Fruit fly (Drosophila melanogaster) whole organism, embryonic: ENCODE measurements around the gene CG31495.

Source experiments
- Asciz ChIP-seq: fragments of 200-800 bp; sonication (Bioruptor generic); optimal IDR thresholded peaks from 2 replicates; lab custom pipeline; 2017; ENCODE audit warnings: missing biosample characterization, mild to moderate bottlenecking, missing genetic modification characterization, missing genetic modification reagents
- Bgb ChIP-seq: fragments of 200-800 bp; sonication (Bioruptor generic); IDR thresholded peaks from 2 replicates; pipeline ENCODE4 v1.3.6; 2022; ENCODE audit warnings: missing biosample characterization, missing genetic modification characterization; ENCODE audit not compliant: partially characterized antibody
- CG11696 ChIP-seq: fragments of 200-800 bp; sonication (Bioruptor generic); IDR thresholded peaks from 2 replicates; pipeline ENCODE4 v1.3.6; 2022; ENCODE audit warnings: missing biosample characterization, missing genetic modification characterization
- CG14710 ChIP-seq: fragments of 200-800 bp; sonication (Bioruptor generic); optimal IDR thresholded peaks from 3 replicates; lab custom pipeline; 2019; ENCODE audit warnings: missing biosample characterization, mild to moderate bottlenecking, missing genetic modification characterization, moderate library complexity
- CG15479 ChIP-seq: fragments of 200-800 bp; sonication (Bioruptor generic); optimal IDR thresholded peaks from 3 replicates; lab custom pipeline; 2019; ENCODE audit warnings: missing biosample characterization, mild to moderate bottlenecking, missing genetic modification characterization, moderate library complexity
- CG15696 ChIP-seq: fragments of 200-800 bp; sonication (Bioruptor generic); optimal IDR thresholded peaks from 2 replicates; lab custom pipeline; 2019; ENCODE audit warnings: missing biosample characterization, mild to moderate bottlenecking, missing genetic modification characterization, moderate library complexity
- CG17186 ChIP-seq: fragments of 200-800 bp; sonication (Bioruptor generic); optimal IDR thresholded peaks from 3 replicates; lab custom pipeline; 2017; ENCODE audit warnings: missing biosample characterization, missing genetic modification reagents, missing genetic modification characterization
- CG1832 ChIP-seq: fragments of 200-800 bp; sonication (Bioruptor generic); optimal IDR thresholded peaks from 2 replicates; lab custom pipeline; 2017; ENCODE audit warnings: missing biosample characterization, mild to moderate bottlenecking, missing genetic modification characterization, inconsistent platforms
- CG18764 ChIP-seq: fragments of 200-800 bp; sonication (Bioruptor generic); optimal IDR thresholded peaks from 3 replicates; lab custom pipeline; 2016; ENCODE audit warnings: missing biosample characterization, missing genetic modification characterization
- CG3065 ChIP-seq: fragments of 200-800 bp; sonication (Bioruptor generic); optimal IDR thresholded peaks from 2 replicates; lab custom pipeline; 2016; ENCODE audit warnings: missing biosample characterization, missing genetic modification characterization
- CG31388 ChIP-seq: fragments of 200-800 bp; sonication (Bioruptor generic); optimal IDR thresholded peaks from 2 replicates; lab custom pipeline; 2016; ENCODE audit warnings: missing biosample characterization, missing genetic modification characterization
- CG3163 ChIP-seq: fragments of 200-800 bp; sonication (Bioruptor generic); optimal IDR thresholded peaks from 3 replicates; lab custom pipeline; 2016; ENCODE audit warnings: missing biosample characterization, missing genetic modification characterization
- CG4707 ChIP-seq: fragments of 200-800 bp; sonication (Bioruptor generic); optimal IDR thresholded peaks from 2 replicates; lab custom pipeline; 2018; ENCODE audit warnings: missing biosample characterization, mild to moderate bottlenecking, missing genetic modification characterization, moderate library complexity
- CG6813 ChIP-seq: fragments of 200-800 bp; sonication (Bioruptor generic); optimal IDR thresholded peaks from 2 replicates; lab custom pipeline; 2017; ENCODE audit warnings: missing biosample characterization, missing genetic modification characterization, mild to moderate bottlenecking, moderate library complexity, missing genetic modification reagents
- CG7556 ChIP-seq: fragments of 200-800 bp; sonication (Bioruptor generic); optimal IDR thresholded peaks from 2 replicates; lab custom pipeline; 2017; ENCODE audit warnings: missing biosample characterization, mild to moderate bottlenecking, missing genetic modification characterization
- CG8290 ChIP-seq, 3 experiments: fragments of 200-800 bp; sonication (Bioruptor generic); optimal IDR thresholded peaks; 2 replicates each; lab custom pipeline; 2016 to 2019; ENCODE audit warnings: missing biosample characterization in 3 of 3, missing genetic modification characterization in 3 of 3, mild to moderate bottlenecking in 2 of 3, moderate library complexity in 1 of 3
- CG8765 ChIP-seq: fragments of 200-800 bp; sonication (Bioruptor generic); IDR thresholded peaks from 2 replicates; pipeline ENCODE4 v1.3.6; 2022; ENCODE audit warnings: missing biosample characterization, missing genetic modification characterization
- Camta ChIP-seq: fragments of 200-800 bp; sonication (Bioruptor generic); optimal IDR thresholded peaks from 2 replicates; lab custom pipeline; 2016; ENCODE audit warnings: missing biosample characterization, missing genetic modification characterization
- Eip74EF ChIP-seq, 2 experiments: fragments of 200-800 bp in 1 of 2; fragments of >200 bp in 1 of 2; sonication (Bioruptor generic) in 1 of 2; optimal IDR thresholded peaks; 2 replicates each; lab custom pipeline; 2017 to 2019; ENCODE audit warnings: missing biosample characterization in 2 of 2, missing genetic modification characterization in 2 of 2, mild to moderate bottlenecking in 1 of 2, moderate library complexity in 1 of 2
- HLH3B ChIP-seq: fragments of 200-800 bp; sonication (Bioruptor generic); IDR thresholded peaks from 2 replicates; pipeline ENCODE4 v1.3.6; 2022; ENCODE audit warnings: missing biosample characterization, missing genetic modification characterization
- Lim3 ChIP-seq: fragments of 200-800 bp; sonication (Bioruptor generic); IDR thresholded peaks from 2 replicates; pipeline ENCODE4 v1.3.6; 2022; ENCODE audit warnings: missing biosample characterization, missing genetic modification characterization
- MBD-R2 ChIP-seq: fragments of 200-800 bp; sonication (Bioruptor generic); IDR thresholded peaks from 2 replicates; pipeline ENCODE4 v1.3.6; 2022; ENCODE audit warnings: missing biosample characterization, missing genetic modification characterization
- Nf-YB ChIP-seq: fragments of 200-800 bp; sonication (Bioruptor generic); optimal IDR thresholded peaks from 3 replicates; lab custom pipeline; 2019; ENCODE audit warnings: missing biosample characterization, mild to moderate bottlenecking, missing genetic modification characterization, moderate library complexity
- NfI ChIP-seq: fragments of 200-800 bp; sonication (Bioruptor generic); optimal IDR thresholded peaks from 3 replicates; lab custom pipeline; 2018; ENCODE audit warnings: missing biosample characterization, mild to moderate bottlenecking, missing genetic modification characterization, moderate library complexity
- Opbp ChIP-seq: fragments of 200-800 bp; sonication (Bioruptor generic); IDR thresholded peaks from 3 replicates; pipeline ENCODE4 v1.3.6; 2022; ENCODE audit warnings: missing biosample characterization, missing genetic modification characterization; ENCODE audit not compliant: partially characterized antibody
- PHDP ChIP-seq: fragments of 200-800 bp; sonication (Bioruptor generic); optimal IDR thresholded peaks from 3 replicates; lab custom pipeline; 2018; ENCODE audit warnings: missing biosample characterization, mild to moderate bottlenecking, missing genetic modification characterization, moderate library complexity
- Pdp1 ChIP-seq, 2 experiments: fragments of 200-800 bp; sonication (Bioruptor generic); optimal IDR thresholded peaks; 3 replicates each; lab custom pipeline; 2016; ENCODE audit warnings: missing biosample characterization in 2 of 2, missing genetic modification characterization in 2 of 2, mild to moderate bottlenecking in 1 of 2, moderate library complexity in 1 of 2
- Tbp ChIP-seq: fragments of >200 bp; optimal IDR thresholded peaks from 2 replicates; lab custom pipeline; 2018; ENCODE audit warnings: missing biosample characterization, missing genetic modification characterization
- Trl ChIP-seq, 3 experiments: fragments of >200 bp in 2 of 3; fragments of 200-800 bp in 1 of 3; sonication (Bioruptor generic) in 1 of 3; optimal IDR thresholded peaks; 2 replicates in 1 of 3; 3 replicates in 2 of 3; lab custom pipeline; 2016 to 2017; ENCODE audit warnings: missing biosample characterization in 1 of 3, missing genetic modification characterization in 1 of 3
- Xrp1 ChIP-seq: fragments of 200-800 bp; sonication (Bioruptor generic); IDR thresholded peaks from 2 replicates; pipeline ENCODE4 v1.3.6; 2022; ENCODE audit warnings: missing biosample characterization, missing genetic modification characterization
- aop ChIP-seq: fragments of 200-800 bp; sonication (Bioruptor generic); IDR thresholded peaks from 2 replicates; pipeline ENCODE4 v1.3.6; 2022; ENCODE audit warnings: missing biosample characterization, missing genetic modification characterization
- ash1 ChIP-seq: fragments of 200-800 bp; sonication (Bioruptor generic); optimal IDR thresholded peaks from 2 replicates; lab custom pipeline; 2018; ENCODE audit warnings: missing biosample characterization, mild to moderate bottlenecking, missing genetic modification characterization
- bsh ChIP-seq, 2 experiments: fragments of 200-800 bp; sonication (Bioruptor generic); optimal IDR thresholded peaks; 2 replicates each; lab custom pipeline; 2017 to 2018; ENCODE audit warnings: mild to moderate bottlenecking in 2 of 2, missing biosample characterization in 2 of 2, missing genetic modification characterization in 2 of 2, moderate library complexity in 1 of 2
- cas ChIP-seq: fragments of 200-800 bp; sonication (Bioruptor generic); IDR thresholded peaks from 2 replicates; pipeline ENCODE4 v1.3.6; 2022; ENCODE audit warnings: missing biosample characterization, missing genetic modification characterization
- crp ChIP-seq, 2 experiments: fragments of 200-800 bp; sonication (Bioruptor generic); optimal IDR thresholded peaks; 2 replicates in 1 of 2; 3 replicates in 1 of 2; lab custom pipeline; 2017; ENCODE audit warnings: missing biosample characterization in 2 of 2, missing genetic modification characterization in 2 of 2, mild to moderate bottlenecking in 1 of 2, moderate library complexity in 1 of 2
- dmrt99B ChIP-seq: fragments of 200-800 bp; sonication (Bioruptor generic); optimal IDR thresholded peaks from 2 replicates; lab custom pipeline; 2018; ENCODE audit warnings: missing biosample characterization, mild to moderate bottlenecking, missing genetic modification characterization, moderate library complexity
- dysf ChIP-seq: fragments of 200-800 bp; sonication (Bioruptor generic); IDR thresholded peaks from 3 replicates; pipeline ENCODE4 v1.3.6; 2022; ENCODE audit warnings: missing biosample characterization, missing genetic modification characterization
- ftz-f1 ChIP-seq: fragments of 200-800 bp; sonication (Bioruptor generic); optimal IDR thresholded peaks from 2 replicates; lab custom pipeline; 2016; ENCODE audit warnings: missing biosample characterization, missing genetic modification characterization
- kah ChIP-seq: fragments of 200-800 bp; sonication (Bioruptor generic); optimal IDR thresholded peaks from 2 replicates; lab custom pipeline; 2018; ENCODE audit warnings: missing biosample characterization, mild to moderate bottlenecking, missing genetic modification characterization
- maf-S ChIP-seq: fragments of 200-800 bp; sonication (Bioruptor generic); optimal IDR thresholded peaks from 2 replicates; lab custom pipeline; 2016; ENCODE audit warnings: missing biosample characterization, missing genetic modification characterization
- mirr ChIP-seq: fragments of 200-800 bp; sonication (Bioruptor generic); optimal IDR thresholded peaks from 3 replicates; lab custom pipeline; 2018; ENCODE audit warnings: missing biosample characterization, mild to moderate bottlenecking, missing genetic modification characterization
- onecut ChIP-seq: fragments of 200-800 bp; sonication (Bioruptor generic); IDR thresholded peaks from 2 replicates; pipeline ENCODE4 v1.3.6; 2022; ENCODE audit warnings: missing biosample characterization, missing genetic modification characterization
- otp ChIP-seq: fragments of 200-800 bp; sonication (Bioruptor generic); IDR thresholded peaks from 3 replicates; pipeline ENCODE4, ENCODE4 v1.3.6; 2022; ENCODE audit warnings: missing biosample characterization, missing genetic modification characterization
- sd ChIP-seq: fragments of 200-800 bp; sonication (Bioruptor generic); optimal IDR thresholded peaks from 3 replicates; lab custom pipeline; 2018; ENCODE audit warnings: missing biosample characterization, mild to moderate bottlenecking, missing genetic modification characterization, moderate library complexity
- stwl ChIP-seq: fragments of 200-800 bp; sonication (Bioruptor generic); optimal IDR thresholded peaks from 3 replicates; lab custom pipeline; 2018; ENCODE audit warnings: missing biosample characterization, mild to moderate bottlenecking, missing genetic modification characterization, moderate library complexity
- tll ChIP-seq, 2 experiments: fragments of 200-800 bp in 1 of 2; fragments of >200 bp in 1 of 2; sonication (Bioruptor generic) in 1 of 2; optimal IDR thresholded peaks; 2 replicates each; lab custom pipeline; 2017 to 2019; ENCODE audit warnings: missing biosample characterization in 2 of 2, missing genetic modification characterization in 2 of 2, mild to moderate bottlenecking in 1 of 2, moderate library complexity in 1 of 2

The CG31495 gene

DNA sequence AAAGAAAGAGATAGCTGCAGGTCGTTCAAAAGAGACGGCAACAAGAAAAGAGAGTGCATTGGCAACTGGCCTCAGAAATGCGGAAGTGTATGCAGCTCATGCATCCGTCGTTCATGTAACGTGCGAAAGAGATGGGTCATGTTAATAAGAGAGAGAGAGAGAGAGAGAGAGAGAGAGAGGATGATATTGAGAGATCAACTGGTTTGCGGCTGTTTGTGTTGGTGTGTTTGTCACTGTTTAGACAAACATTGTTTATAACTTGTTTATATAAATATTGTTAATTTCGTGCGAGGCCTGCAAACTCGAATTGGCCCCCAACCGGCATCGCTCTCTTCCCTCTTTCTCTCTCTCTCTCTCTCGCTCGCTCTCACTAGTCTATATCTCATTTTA, 45.1 kb downstream of the CG31495 start (continued):
- peak; percentile 89 for TF ChIP-seq Trl (optimal IDR thresholded peaks at IDR 0.05; lab: Kevin White, UChicago)
- no peak for TF ChIP-seq Trl (GFP tag; optimal IDR thresholded peaks at IDR 0.05; lab: Kevin White, UChicago)
- peak; percentile 89 for TF ChIP-seq aop (GFP tag; lab: Robert Waterston, UW)
- peak; percentile 61 for TF ChIP-seq CG1832 (GFP tag; lab: Kevin White, UChicago)
- TF ChIP-seq MBD-R2: no peak
- no peak for TF ChIP-seq mirr (GFP tag; lab: Kevin White, UChicago)
- peak; percentile 48 for TF ChIP-seq CG15479
- peak; percentile 46 for TF ChIP-seq Nf-YB (GFP tag; lab: Kevin White, UChicago)
- TF ChIP-seq Xrp1 (GFP tag; lab: Robert Waterston, UW): 0 out of 2 replicates have a peak, but pooled peaks have one; percentile 35
- TF ChIP-seq CG17186 (GFP tag; lab: Kevin White, UChicago): no peak
- peak; percentile 23 to 99 for TF ChIP-seq Eip74EF (GFP tag; optimal IDR thresholded peaks at IDR 0.05; lab: Kevin White, UChicago)
- peak in 1 of 2 experiments; percentile 7 for TF ChIP-seq tll (GFP tag; optimal IDR thresholded peaks at IDR 0.05; lab: Kevin White, UChicago)
- TF ChIP-seq bsh (GFP tag; optimal IDR thresholded peaks at IDR 0.05; lab: Kevin White, UChicago): peak in 1 of 2 experiments; percentile 14
- TF ChIP-seq maf-S (GFP tag; lab: Kevin White, UChicago): no peak
- TF ChIP-seq sd (tag; lab: Kevin White, UChicago): peak; percentile 81
- peak; percentile 97 for TF ChIP-seq CG3163 (GFP tag; lab: Kevin White, UChicago)
- TF ChIP-seq Camta: no peak
- TF ChIP-seq otp: 0 out of 3 replicates have a peak, but pooled peaks have one; percentile 5
- peak; percentile 1 for TF ChIP-seq CG14710
- TF ChIP-seq Pdp1 (GFP tag; optimal IDR thresholded peaks at IDR 0.05; lab: Kevin White, UChicago): peak in 1 of 2 experiments; percentile 55
- no peak for TF ChIP-seq onecut (GFP tag; lab: Robert Waterston, UW)
- TF ChIP-seq, all 482 proteins: peak for 44

DNA sequence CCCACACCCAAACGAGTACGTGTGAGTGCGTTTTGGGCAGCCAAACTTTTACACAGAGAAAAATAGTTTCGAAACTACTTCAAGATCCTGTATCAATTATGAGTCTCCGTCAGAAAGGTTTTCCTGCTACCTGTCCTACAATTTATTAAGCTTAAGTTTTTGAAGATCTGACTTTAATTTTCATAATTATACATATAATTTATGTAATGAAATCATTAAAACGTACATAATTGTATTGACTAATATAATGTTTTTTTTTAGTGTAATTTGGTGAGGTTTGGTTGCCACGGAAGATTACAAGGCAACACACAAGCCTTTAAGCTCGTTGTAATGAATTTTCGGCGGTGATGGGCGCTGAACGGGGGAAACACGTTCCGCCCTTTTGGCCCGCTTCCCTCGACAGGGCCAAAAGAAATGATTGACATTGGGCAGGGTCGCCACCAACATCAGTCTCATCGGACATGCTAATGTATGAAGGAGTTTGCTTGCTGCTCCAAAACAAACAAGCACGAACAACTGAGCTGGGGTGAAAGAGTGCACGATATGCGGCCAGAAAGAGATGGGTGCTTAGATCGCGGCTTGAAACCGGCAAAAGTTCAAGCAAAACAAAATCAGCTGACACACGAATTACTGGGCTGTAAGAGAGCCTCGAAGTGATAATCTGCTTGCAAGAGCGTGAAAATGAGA, 45.6 kb downstream of the CG31495 start:
- TF ChIP-seq crp (GFP tag; optimal IDR thresholded peaks at IDR 0.05; lab: Kevin White, UChicago) (no peak), PHDP (tag; lab: Kevin White, UChicago) (peak; percentile 81), NfI (GFP tag; lab: Kevin White, UChicago) (peak; percentile 31), Opbp (GFP tag; lab: Robert Waterston, UW) (no peak), cas (GFP tag; lab: Robert Waterston, UW) (no peak), CG17186 (GFP tag; lab: Kevin White, UChicago) (peak; percentile 37), CG11696 (0 out of 2 replicates have a peak, but pooled peaks have one; percentile 25), CG15696 (tag; lab: Kevin White, UChicago) (no peak), CG3065 (GFP tag; lab: Kevin White, UChicago) (no peak), dysf (GFP tag; lab: Robert Waterston, UW) (peak; percentile 62), CG7556 (GFP tag; lab: Kevin White, UChicago) (peak; percentile 71), Tbp (no peak), Lim3 (GFP tag; lab: Robert Waterston, UW) (no peak), CG8765 (GFP tag; lab: Robert Waterston, UW) (no peak), CG8290 (GFP tag; optimal IDR thresholded peaks at IDR 0.05; lab: Kevin White, UChicago) (no peak), CG8290 (tag; optimal IDR thresholded peaks at IDR 0.05; lab: Kevin White, UChicago) (no peak), Asciz (GFP tag; lab: Kevin White, UChicago) (peak; percentile 57), ftz-f1 (GFP tag; lab: Kevin White, UChicago) (no peak), CG4707 (GFP tag; lab: Kevin White, UChicago) (peak; percentile 54), kah (GFP tag; lab: Kevin White, UChicago) (peak; percentile 13), bsh (GFP tag; optimal IDR thresholded peaks at IDR 0.05; lab: Kevin White, UChicago) (peak in 1 of 2 experiments; percentile 94), HLH3B (peak; percentile 64), CG6813 (GFP tag; lab: Kevin White, UChicago) (no peak), ash1 (no peak), dmrt99B (tag; lab: Kevin White, UChicago) (peak; percentile 82), CG31388 (GFP tag; lab: Kevin White, UChicago) (no peak), Bgb (GFP tag; lab: Robert Waterston, UW) (no peak), CG18764 (GFP tag; lab: Kevin White, UChicago) (peak; percentile 33), stwl (no peak)
